Fruit fly (Drosophila melanogaster) whole organism, embryonic: ENCODE data around the gene CG33552.

Experiments used
- Aef1 ChIP-seq: fragments of 200-800 bp; sonication (Bioruptor generic); IDR thresholded peaks from 3 replicates; pipeline ENCODE4 v1.3.6; 2022; ENCODE audit warnings: missing biosample characterization, missing genetic modification characterization
- CG10366 ChIP-seq: fragments of 200-800 bp; sonication (Bioruptor generic); IDR thresholded peaks from 2 replicates; pipeline ENCODE4 v1.3.6; 2022; ENCODE audit warnings: missing biosample characterization, missing genetic modification characterization
- CG11504 ChIP-seq: fragments of 200-800 bp; sonication (Bioruptor generic); optimal IDR thresholded peaks from 3 replicates; lab custom pipeline; 2019; ENCODE audit warnings: missing biosample characterization, mild to moderate bottlenecking, missing genetic modification characterization, moderate library complexity
- CG12391 ChIP-seq: fragments of 200-800 bp; sonication (Bioruptor generic); optimal IDR thresholded peaks from 3 replicates; lab custom pipeline; 2018; ENCODE audit warnings: missing biosample characterization, mild to moderate bottlenecking, missing genetic modification characterization, moderate library complexity
- CG12659 ChIP-seq: fragments of 200-800 bp; sonication (Bioruptor generic); optimal IDR thresholded peaks from 3 replicates; lab custom pipeline; 2017; ENCODE audit warnings: mild to moderate bottlenecking, missing biosample characterization, missing genetic modification reagents, missing genetic modification characterization
- CG17328 ChIP-seq: fragments of 200-800 bp; sonication (Bioruptor generic); IDR thresholded peaks from 2 replicates; pipeline ENCODE4 v1.3.6; 2022; ENCODE audit warnings: missing biosample characterization, missing genetic modification characterization
- CG2120 ChIP-seq: fragments of 200-800 bp; sonication (Bioruptor generic); optimal IDR thresholded peaks from 3 replicates; lab custom pipeline; 2016; ENCODE audit warnings: missing biosample characterization, missing genetic modification characterization
- CG30403 ChIP-seq: fragments of 200-800 bp; sonication (Bioruptor generic); optimal IDR thresholded peaks from 3 replicates; lab custom pipeline; 2016; ENCODE audit warnings: missing biosample characterization, missing genetic modification characterization
- CG4424 ChIP-seq: fragments of 200-800 bp; sonication (Bioruptor generic); optimal IDR thresholded peaks from 3 replicates; lab custom pipeline; 2016; ENCODE audit warnings: missing biosample characterization, missing genetic modification characterization
- CG7271 ChIP-seq: fragments of 200-800 bp; sonication (Bioruptor generic); optimal IDR thresholded peaks from 2 replicates; lab custom pipeline; 2018; ENCODE audit warnings: missing biosample characterization, mild to moderate bottlenecking, missing genetic modification characterization, moderate library complexity
- CG7556 ChIP-seq: fragments of 200-800 bp; sonication (Bioruptor generic); optimal IDR thresholded peaks from 2 replicates; lab custom pipeline; 2017; ENCODE audit warnings: missing biosample characterization, mild to moderate bottlenecking, missing genetic modification characterization
- CG7839 ChIP-seq: fragments of 200-800 bp; sonication (Bioruptor generic); optimal IDR thresholded peaks from 3 replicates; lab custom pipeline; 2018; ENCODE audit warnings: missing biosample characterization, mild to moderate bottlenecking, missing genetic modification characterization, moderate library complexity
- CG8924 ChIP-seq: fragments of 200-800 bp; optimal IDR thresholded peaks from 3 replicates; lab custom pipeline; 2019; ENCODE audit warnings: missing biosample characterization, mild to moderate bottlenecking, missing genetic modification characterization, moderate library complexity
- Camta ChIP-seq: fragments of 200-800 bp; sonication (Bioruptor generic); optimal IDR thresholded peaks from 2 replicates; lab custom pipeline; 2016; ENCODE audit warnings: missing biosample characterization, missing genetic modification characterization
- HLH54F ChIP-seq: fragments of 200-800 bp; sonication (Bioruptor generic); optimal IDR thresholded peaks from 3 replicates; lab custom pipeline; 2016; ENCODE audit warnings: missing biosample characterization, missing genetic modification characterization
- Hr3 ChIP-seq: fragments of 200-800 bp; sonication (Bioruptor generic); optimal IDR thresholded peaks from 3 replicates; lab custom pipeline; 2016; ENCODE audit warnings: missing biosample characterization, missing genetic modification characterization
- Hr51 ChIP-seq, 2 experiments: fragments of 200-800 bp; sonication (Bioruptor generic); optimal IDR thresholded peaks; 2 replicates in 1 of 2; 3 replicates in 1 of 2; lab custom pipeline; 2016 to 2018; ENCODE audit warnings: missing biosample characterization in 2 of 2, missing genetic modification characterization in 2 of 2, mild to moderate bottlenecking in 1 of 2, moderate library complexity in 1 of 2
- Med ChIP-seq: fragments of 200-800 bp; sonication (Bioruptor generic); peaks from one replicate; lab custom pipeline; 2016; ENCODE audit warnings: missing biosample characterization, missing genetic modification characterization, mild to moderate bottlenecking, inconsistent platforms, moderate library complexity
- PHDP ChIP-seq: fragments of 200-800 bp; sonication (Bioruptor generic); optimal IDR thresholded peaks from 3 replicates; lab custom pipeline; 2018; ENCODE audit warnings: missing biosample characterization, mild to moderate bottlenecking, missing genetic modification characterization, moderate library complexity
- Pdp1 ChIP-seq, 2 experiments: fragments of 200-800 bp; sonication (Bioruptor generic); optimal IDR thresholded peaks; 3 replicates each; lab custom pipeline; 2016; ENCODE audit warnings: missing biosample characterization in 2 of 2, missing genetic modification characterization in 2 of 2, mild to moderate bottlenecking in 1 of 2, moderate library complexity in 1 of 2
- Stat92E ChIP-seq, 3 experiments: fragments of >200 bp in 2 of 3; fragments of 200-800 bp in 1 of 3; sonication (Bioruptor generic) in 1 of 3; optimal IDR thresholded peaks; 2 replicates each; lab custom pipeline; 2017 to 2019; ENCODE audit warnings: missing biosample characterization in 3 of 3, missing genetic modification characterization in 3 of 3, mild to moderate bottlenecking in 1 of 3, moderate library complexity in 1 of 3
- bab2 ChIP-seq: fragments of 200-800 bp; sonication (Bioruptor generic); optimal IDR thresholded peaks from 2 replicates; lab custom pipeline; 2016; ENCODE audit warnings: missing biosample characterization, missing genetic modification characterization
- ci ChIP-seq: fragments of 200-800 bp; sonication (Bioruptor generic); IDR thresholded peaks from 3 replicates; pipeline ENCODE4 v1.3.6; 2022; ENCODE audit warnings: missing biosample characterization, missing genetic modification characterization
- corto ChIP-seq: fragments of 200-800 bp; sonication (Bioruptor generic); optimal IDR thresholded peaks from 2 replicates; lab custom pipeline; 2016; ENCODE audit warnings: missing biosample characterization, mild to moderate bottlenecking, missing genetic modification characterization, moderate library complexity
- crol ChIP-seq: fragments of 200-800 bp; sonication (Bioruptor generic); IDR thresholded peaks from 2 replicates; pipeline ENCODE4 v1.3.6; 2022; ENCODE audit warnings: missing biosample characterization, missing genetic modification characterization
- dpn ChIP-seq, 2 experiments: fragments of 200-800 bp; sonication (Bioruptor generic); optimal IDR thresholded peaks; 3 replicates each; lab custom pipeline; 2016; ENCODE audit warnings: missing biosample characterization in 2 of 2, missing genetic modification characterization in 2 of 2
- dysf ChIP-seq: fragments of 200-800 bp; sonication (Bioruptor generic); IDR thresholded peaks from 3 replicates; pipeline ENCODE4 v1.3.6; 2022; ENCODE audit warnings: missing biosample characterization, missing genetic modification characterization
- ewg ChIP-seq: fragments of 200-800 bp; sonication (Bioruptor generic); optimal IDR thresholded peaks from 3 replicates; lab custom pipeline; 2017; ENCODE audit warnings: mild to moderate bottlenecking, missing biosample characterization, missing genetic modification reagents, missing genetic modification characterization
- eyg ChIP-seq: fragments of 200-800 bp; sonication (Bioruptor generic); optimal IDR thresholded peaks from 3 replicates; lab custom pipeline; 2016; ENCODE audit warnings: missing biosample characterization, missing genetic modification characterization
- fu2 ChIP-seq: fragments of 200-800 bp; sonication (Bioruptor generic); optimal IDR thresholded peaks from 2 replicates; lab custom pipeline; 2016; ENCODE audit warnings: missing biosample characterization, missing genetic modification characterization
- gcm ChIP-seq: fragments of 200-800 bp; sonication (Bioruptor generic); optimal IDR thresholded peaks from 2 replicates; lab custom pipeline; 2019; ENCODE audit warnings: missing biosample characterization, mild to moderate bottlenecking, missing genetic modification characterization, moderate library complexity
- jumu ChIP-seq: fragments of 200-800 bp; sonication (Bioruptor generic); optimal IDR thresholded peaks from 3 replicates; lab custom pipeline; 2016; ENCODE audit warnings: missing biosample characterization, missing genetic modification characterization
- ken ChIP-seq: fragments of 200-800 bp; sonication (Bioruptor generic); IDR thresholded peaks from 3 replicates; pipeline ENCODE4 v1.3.6; 2022; ENCODE audit warnings: missing biosample characterization, missing genetic modification characterization
- lilli ChIP-seq: fragments of 200-800 bp; sonication (Bioruptor generic); optimal IDR thresholded peaks from 3 replicates; lab custom pipeline; 2016; ENCODE audit warnings: missing biosample characterization, missing genetic modification characterization
- nmo ChIP-seq: fragments of 200-800 bp; sonication (Bioruptor generic); optimal IDR thresholded peaks from 2 replicates; lab custom pipeline; 2018; ENCODE audit warnings: missing biosample characterization, mild to moderate bottlenecking, missing genetic modification characterization, moderate library complexity
- pnt ChIP-seq: fragments of 200-800 bp; sonication (Bioruptor generic); optimal IDR thresholded peaks from 3 replicates; lab custom pipeline; 2016; ENCODE audit warnings: missing biosample characterization, missing genetic modification characterization
- prd ChIP-seq, 3 experiments: fragments of >200 bp in 2 of 3; fragments of 200-800 bp in 1 of 3; sonication (Bioruptor generic) in 1 of 3; optimal IDR thresholded peaks in 2 of 3; IDR thresholded peaks in 1 of 3; 2 replicates in 2 of 3; 3 replicates in 1 of 3; pipeline versions ENCODE4 v1.3.6 to Lab custom; 2017 to 2022; ENCODE audit warnings: missing biosample characterization in 1 of 3, missing genetic modification characterization in 1 of 3
- psq ChIP-seq: fragments of 200-800 bp; sonication (Bioruptor generic); optimal IDR thresholded peaks from 2 replicates; lab custom pipeline; 2017; ENCODE audit warnings: missing biosample characterization, missing genetic modification characterization
- ranshi ChIP-seq: fragments of 200-800 bp; sonication (Bioruptor generic); IDR thresholded peaks from 2 replicates; pipeline ENCODE4 v1.3.6; 2022; ENCODE audit warnings: missing biosample characterization, missing genetic modification characterization
- sens ChIP-seq: fragments of 200-800 bp; sonication (Bioruptor generic); peaks from one replicate; lab custom pipeline; 2016; ENCODE audit warnings: missing biosample characterization, missing genetic modification characterization
- slbo ChIP-seq: fragments of 200-800 bp; sonication (Bioruptor generic); IDR thresholded peaks from 2 replicates; pipeline ENCODE4 v1.3.6; 2022; ENCODE audit warnings: missing biosample characterization, missing genetic modification characterization
- sr ChIP-seq: fragments of 200-800 bp; sonication (Bioruptor generic); IDR thresholded peaks from 3 replicates; pipeline ENCODE4 v1.3.6; 2022; ENCODE audit warnings: missing biosample characterization, missing genetic modification characterization
- tin ChIP-seq: fragments of 200-800 bp; sonication (Bioruptor generic); optimal IDR thresholded peaks from 3 replicates; lab custom pipeline; 2016; ENCODE audit warnings: missing biosample characterization, missing genetic modification characterization
- twi ChIP-seq: fragments of 200-800 bp; optimal IDR thresholded peaks from 2 replicates; lab custom pipeline; 2019; ENCODE audit warnings: missing biosample characterization, mild to moderate bottlenecking, missing genetic modification characterization, moderate library complexity
- vvl ChIP-seq: fragments of 200-800 bp; sonication (Bioruptor generic); IDR thresholded peaks from 2 replicates; pipeline ENCODE4 v1.3.6; 2022; ENCODE audit warnings: missing biosample characterization, missing genetic modification characterization

Gene CG33552

DNA sequence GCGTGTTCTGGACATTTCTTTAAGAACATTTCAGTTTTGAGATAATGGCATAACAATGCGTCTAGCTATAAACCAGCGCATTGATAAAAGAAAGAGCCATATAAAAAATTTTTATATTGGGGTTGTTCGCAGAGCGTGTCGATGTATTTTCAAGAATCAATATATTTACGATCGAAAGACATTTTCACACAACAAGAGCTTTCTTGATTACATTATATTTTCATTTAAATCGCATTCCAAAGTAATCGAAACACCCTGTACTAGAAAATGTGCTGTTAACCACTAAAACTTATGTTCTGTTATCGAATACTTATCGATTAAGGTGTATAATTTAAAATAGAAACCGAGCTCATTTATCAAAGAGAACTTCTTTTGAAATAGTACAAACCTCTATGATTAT is 21.4 kb downstream of the CG33552 start (continued):
- TF ChIP-seq sens (GFP tag; lab: Kevin White, UChicago) = peak; percentile 91
- TF ChIP-seq, all 482 proteins: peak for 123

DNA sequence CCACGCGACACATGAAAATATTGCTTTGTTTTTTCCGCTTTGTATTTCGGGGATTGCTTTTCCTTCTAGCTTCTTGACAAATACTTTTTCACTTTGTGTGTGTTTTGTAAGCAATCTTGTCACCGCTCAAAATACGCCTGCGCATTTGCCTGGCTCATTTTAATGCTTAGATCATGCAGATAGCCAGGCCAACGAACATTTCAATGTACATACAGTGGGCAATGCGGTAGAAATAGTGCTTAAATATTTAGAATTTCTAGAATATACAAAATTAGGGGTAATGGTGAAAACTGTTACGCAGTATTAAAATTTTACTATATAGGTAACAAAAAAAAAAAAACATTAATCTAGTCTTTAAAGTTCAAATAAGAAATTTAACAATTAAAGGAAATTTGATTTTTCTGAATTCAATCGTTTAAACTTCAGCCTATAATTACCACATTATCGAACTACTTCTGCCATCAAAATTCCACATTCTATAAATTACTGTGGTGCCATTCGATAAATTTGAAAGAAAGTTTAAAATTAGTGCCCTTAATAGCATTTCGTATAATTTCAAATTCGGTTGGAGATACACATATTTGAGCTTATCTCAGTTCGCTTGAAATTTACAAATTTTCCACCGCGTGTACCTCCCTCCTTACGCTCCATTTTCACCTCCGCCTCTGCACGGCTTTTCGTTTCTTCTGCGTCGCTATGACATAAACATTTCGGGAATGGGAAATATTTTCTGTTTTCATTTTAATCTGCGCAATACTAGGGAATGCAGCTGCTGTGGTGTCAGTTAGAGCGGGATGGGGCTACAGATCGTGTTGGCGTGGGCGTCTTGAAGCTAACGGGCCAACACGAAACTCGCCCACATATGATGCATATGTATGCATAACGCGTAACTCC is 24.8 kb downstream of the CG33552 start:
- TF ChIP-seq CG12659 (peak; percentile 24), tin (GFP tag; lab: Kevin White, UChicago) (peak; percentile 26), prd (optimal IDR thresholded peaks at IDR 0.05; lab: Kevin White, UChicago) (no peak), prd (GFP tag; IDR thresholded peaks at IDR 0.05; lab: Robert Waterston, UW) (no peak), bab2 (GFP tag; lab: Kevin White, UChicago) (peak; percentile 16), Camta (GFP tag; lab: Kevin White, UChicago) (peak; percentile 7), CG30403 (peak; percentile 24), Aef1 (GFP tag; lab: Robert Waterston, UW) (peak; percentile 35; the same call in 2 of the 3 replicates), corto (GFP tag; lab: Kevin White, UChicago) (no peak), CG2120 (GFP tag; lab: Kevin White, UChicago) (peak; percentile 6), fu2 (GFP tag; lab: Kevin White, UChicago) (no peak), ci (GFP tag; lab: Robert Waterston, UW) (peak; percentile 62; the same call in 1 of the 3 replicates), Med (GFP tag; lab: Kevin White, UChicago) (peak; percentile 77), slbo (GFP tag; lab: Robert Waterston, UW) (peak; percentile 17; the same call in 1 of the 2 replicates), CG12391 (tag; lab: Kevin White, UChicago) (peak; percentile 21), Hr3 (GFP tag; lab: Kevin White, UChicago) (peak; percentile 17), sr (peak; percentile 77), twi (tag; lab: Kevin White, UChicago) (no peak), eyg (GFP tag; lab: Kevin White, UChicago) (no peak), crol (GFP tag; lab: Robert Waterston, UW) (peak; percentile 48; the same call in 1 of the 2 replicates), pnt (GFP tag; lab: Kevin White, UChicago) (no peak), CG7839 (tag; lab: Kevin White, UChicago) (peak; percentile 51), dysf (GFP tag; lab: Robert Waterston, UW) (0 out of 3 replicates have a peak, but pooled peaks have one; percentile 35), vvl (GFP tag; lab: Robert Waterston, UW) (peak; percentile 56), gcm (GFP tag; lab: Kevin White, UChicago) (peak; percentile 2), sens (GFP tag; lab: Kevin White, UChicago) (peak; percentile 46), CG10366 (GFP tag; lab: Robert Waterston, UW) (peak; percentile 21; the same call in 1 of the 2 replicates), Hr51 (GFP tag; optimal IDR thresholded peaks at IDR 0.05; lab: Kevin White, UChicago) (peak in 1 of 2 experiments; percentile 52), CG7556 (peak; percentile 33), CG8924 (tag; lab: Kevin White, UChicago) (peak; percentile 21), HLH54F (GFP tag; lab: Kevin White, UChicago) (peak; percentile 21), psq (GFP tag; lab: Kevin White, UChicago) (no peak), CG7271 (tag; lab: Kevin White, UChicago) (no peak), nmo (peak; percentile 26), Stat92E (GFP tag; optimal IDR thresholded peaks at IDR 0.05; lab: Kevin White, UChicago) (peak in 1 of 3 experiments; percentile 1), ken (GFP tag; lab: Robert Waterston, UW) (peak; percentile 49; the same call in 2 of the 3 replicates), ewg (GFP tag; lab: Kevin White, UChicago) (no peak), Pdp1 (GFP tag; optimal IDR thresholded peaks at IDR 0.05; lab: Kevin White, UChicago) (peak in 1 of 2 experiments; percentile 91), ranshi (GFP tag; lab: Robert Waterston, UW) (0 out of 2 replicates have a peak, but pooled peaks have one; percentile 27), CG4424 (no peak), lilli (GFP tag; lab: Kevin White, UChicago) (peak; percentile 24), CG17328 (peak; percentile 51), dpn (GFP tag; optimal IDR thresholded peaks at IDR 0.05; lab: Kevin White, UChicago) (peak in 1 of 2 experiments; percentile 36), PHDP (tag; lab: Kevin White, UChicago) (peak; percentile 26), jumu (GFP tag; lab: Kevin White, UChicago) (peak; percentile 19), CG11504 (tag; lab: Kevin White, UChicago) (peak; percentile 52)
